Worm (Caenorhabditis elegans) whole organism, L3 larva: ENCODE measurements around the gene Y43F8B.18.

ENCODE experiments used
- ZK546.5 ChIP-seq: sonication (generic microtip); optimal IDR thresholded peaks from 2 replicates; lab custom pipeline; 2017; ENCODE audit warnings: missing biosample characterization, missing genetic modification characterization
- ama-1 ChIP-seq: fragments of 150-350 bp; optimal IDR thresholded peaks from 2 replicates; lab custom pipeline; 2018
- ceh-28 ChIP-seq: fragments of 150-350 bp; optimal IDR thresholded peaks from 2 replicates; lab custom pipeline; 2014; ENCODE audit warnings: missing biosample characterization, missing genetic modification reagents, missing genetic modification characterization
- ceh-82 ChIP-seq: fragments of 150-350 bp; optimal IDR thresholded peaks from 2 replicates; lab custom pipeline; 2014; ENCODE audit warnings: missing biosample characterization, missing genetic modification characterization
- ceh-9 ChIP-seq: sonication (generic microtip); optimal IDR thresholded peaks from 2 replicates; lab custom pipeline; 2018; ENCODE audit warnings: missing biosample characterization, missing genetic modification characterization
- daf-12 ChIP-seq: fragments of 150-350 bp; optimal IDR thresholded peaks from 2 replicates; lab custom pipeline; 2014; ENCODE audit warnings: missing biosample characterization, missing genetic modification reagents, missing genetic modification characterization
- elt-2 ChIP-seq: sonication (generic microtip); optimal IDR thresholded peaks from 2 replicates; lab custom pipeline; 2016; ENCODE audit warnings: missing genetic modification reagents, mild to moderate bottlenecking, missing genetic modification characterization, missing compliant biosample characterization
- eor-1 ChIP-seq, 2 experiments: fragments of 150-350 bp; optimal IDR thresholded peaks; 2 replicates each; lab custom pipeline; 2014 to 2018; ENCODE audit warnings: missing biosample characterization in 2 of 2, missing genetic modification characterization in 2 of 2
- fkh-2 ChIP-seq: fragments of 150-350 bp; optimal IDR thresholded peaks from 2 replicates; lab custom pipeline; 2014; ENCODE audit warnings: missing biosample characterization, missing genetic modification reagents, missing genetic modification characterization
- hmg-11 ChIP-seq: sonication (generic microtip); optimal IDR thresholded peaks from 2 replicates; lab custom pipeline; 2016; ENCODE audit warnings: missing genetic modification characterization, missing compliant biosample characterization
- jun-1 ChIP-seq: fragments of 150-350 bp; optimal IDR thresholded peaks from 2 replicates; lab custom pipeline; 2014; ENCODE audit warnings: missing biosample characterization, missing genetic modification reagents, missing genetic modification characterization
- lin-15B ChIP-seq: fragments of 150-350 bp; optimal IDR thresholded peaks from 2 replicates; lab custom pipeline; 2014; ENCODE audit warnings: missing biosample characterization, missing genetic modification characterization
- lin-39 ChIP-seq: fragments of 150-350 bp; optimal IDR thresholded peaks from 2 replicates; lab custom pipeline; 2018; ENCODE audit warnings: missing biosample characterization, missing genetic modification reagents, missing genetic modification characterization
- lsy-12 ChIP-seq: sonication (generic microtip); optimal IDR thresholded peaks from 2 replicates; lab custom pipeline; 2016; ENCODE audit warnings: mild to moderate bottlenecking, missing genetic modification characterization, missing compliant biosample characterization
- mdl-1 ChIP-seq: fragments of 150-350 bp; optimal IDR thresholded peaks from 2 replicates; lab custom pipeline; 2014; ENCODE audit warnings: missing biosample characterization, missing genetic modification characterization
- nfya-1 ChIP-seq: sonication (generic microtip); optimal IDR thresholded peaks from 2 replicates; lab custom pipeline; 2017; ENCODE audit warnings: missing genetic modification characterization, mild to moderate bottlenecking, missing compliant biosample characterization, antibody characterized with exemption, moderate library complexity; ENCODE audit not compliant: insufficient read depth
- nhr-12 ChIP-seq: fragments of 150-350 bp; optimal IDR thresholded peaks from 2 replicates; lab custom pipeline; 2014; ENCODE audit warnings: missing biosample characterization, missing genetic modification characterization
- nhr-23 ChIP-seq: fragments of 150-350 bp; optimal IDR thresholded peaks from 2 replicates; lab custom pipeline; 2014; ENCODE audit warnings: missing biosample characterization, missing genetic modification reagents, missing genetic modification characterization
- nhr-28 ChIP-seq: fragments of 150-350 bp; optimal IDR thresholded peaks from 2 replicates; lab custom pipeline; 2014; ENCODE audit warnings: missing biosample characterization, missing genetic modification characterization
- nhr-77 ChIP-seq: fragments of 150-350 bp; optimal IDR thresholded peaks from 2 replicates; lab custom pipeline; 2014; ENCODE audit warnings: missing biosample characterization, missing genetic modification characterization
- pha-4 ChIP-seq: fragments of 150-350 bp; optimal IDR thresholded peaks from 2 replicates; lab custom pipeline; 2014; ENCODE audit warnings: missing biosample characterization, missing genetic modification reagents, missing genetic modification characterization
- pqm-1 ChIP-seq: fragments of 150-350 bp; optimal IDR thresholded peaks from 2 replicates; lab custom pipeline; 2017; ENCODE audit warnings: missing biosample characterization, missing genetic modification characterization, inconsistent platforms
- sea-2 ChIP-seq: fragments of 150-350 bp; sonication (generic microtip); optimal IDR thresholded peaks from 4 replicates; lab custom pipeline; 2014; ENCODE audit warnings: missing biosample characterization, missing genetic modification reagents, missing genetic modification characterization
- skn-1 ChIP-seq: fragments of 150-350 bp; optimal IDR thresholded peaks from 2 replicates; lab custom pipeline; 2014; ENCODE audit warnings: missing biosample characterization, missing genetic modification characterization
- snpc-4 ChIP-seq: fragments of 150-350 bp; optimal IDR thresholded peaks from 2 replicates; lab custom pipeline; 2014; ENCODE audit warnings: missing biosample characterization, missing genetic modification characterization
- tbx-2 ChIP-seq: sonication (generic microtip); optimal IDR thresholded peaks from 2 replicates; lab custom pipeline; 2016; ENCODE audit warnings: mild to moderate bottlenecking, missing genetic modification characterization, missing compliant biosample characterization
- unc-39 ChIP-seq: sonication (generic microtip); optimal IDR thresholded peaks from 4 replicates; lab custom pipeline; 2017; ENCODE audit warnings: missing biosample characterization, missing genetic modification characterization
- zag-1 ChIP-seq: fragments of 150-350 bp; optimal IDR thresholded peaks from 2 replicates; lab custom pipeline; 2014; ENCODE audit warnings: missing biosample characterization, missing genetic modification characterization

The Y43F8B.18 gene

ce11 chrV:19485690-19486089 is at the start of gene Y43F8B.18:
Y43F8B.18 (plus strand) TSS chrV:19485990.
- TF ChIP-seq hmg-11 (tag; lab: Kevin White, UChicago) (no peak), lin-15B (no peak), tbx-2 (no peak), jun-1 (tag; lab: Kevin White, UChicago) (no peak), zag-1 (tag; lab: Kevin White, UChicago) (no peak), nhr-28 (tag; lab: Kevin White, UChicago) (no peak), ceh-82 (no peak), lin-39 (no peak), pha-4 (tag; lab: Kevin White, UChicago) (no peak), ama-1 (lab: Kevin White, UChicago) (no peak), mdl-1 (tag; lab: Kevin White, UChicago) (no peak), sea-2 (GFP tag; lab: Kevin White, UChicago) (no peak), unc-39 (no peak), nhr-77 (tag; lab: Kevin White, UChicago) (no peak), ceh-9 (tag; lab: Kevin White, UChicago) (no peak), daf-12 (tag; lab: Kevin White, UChicago) (no peak), nhr-23 (tag; lab: Kevin White, UChicago) (no peak)

ce11 chrV:19436307-19436706 is 49.5 kb upstream of the Y43F8B.18 start, which contains the start of gene C25F9.14:
C25F9.14 (plus strand) TSS chrV:19436484.
- TF ChIP-seq elt-2 (tag; lab: Kevin White, UChicago) (peak; percentile 49), lin-15B (no peak), fkh-2 (tag; lab: Kevin White, UChicago) (no peak)

ce11 chrV:19443599-19443998 is 42.2 kb upstream of the Y43F8B.18 start:
- TF ChIP-seq pha-4 (tag; lab: Kevin White, UChicago) (no peak), elt-2 (tag; lab: Kevin White, UChicago) (peak; percentile 30)

- TF ChIP-seq elt-2 (tag; lab: Kevin White, UChicago) (peak; percentile 67), pqm-1 (peak; percentile 24), sea-2 (GFP tag; lab: Kevin White, UChicago) (no peak), fkh-2 (tag; lab: Kevin White, UChicago) (no peak), nfya-1 (tag; lab: Kevin White, UChicago) (no peak)
These were observed 40.3 kb upstream of the Y43F8B.18 start, which contains the start of gene M04C3.1 for ce11 chrV:19445442-19445841. M04C3.1 (minus strand) TSS chrV:19445605.

- no peak for TF ChIP-seq pha-4 (tag; lab: Kevin White, UChicago)
- TF ChIP-seq, all 47 proteins: peak for 0
These were observed 37.0 kb upstream of the Y43F8B.18 start, which contains the start of gene M04C3.2 for ce11 chrV:19448805-19449204. M04C3.2 (minus strand) TSS chrV:19448905.

ce11 chrV:19449544-19449943 is 36.2 kb upstream of the Y43F8B.18 start, which contains the start of gene M04C3.5:
M04C3.5 (plus strand) TSS chrV:19449733.
- TF ChIP-seq elt-2 (tag; lab: Kevin White, UChicago) (peak; percentile 67), lin-15B (no peak), unc-39 (no peak), pha-4 (tag; lab: Kevin White, UChicago) (no peak), skn-1 (tag; lab: Kevin White, UChicago) (no peak), eor-1 (tag; optimal IDR thresholded peaks at IDR 0.05; lab: Kevin White, UChicago) (no peak), ceh-28 (no peak), pqm-1 (peak; percentile 14), lin-39 (no peak)

ce11 chrV:19455650-19456049 is 30.1 kb upstream of the Y43F8B.18 start, which contains the start of the genes Y43F8B.13 and Y43F8B.14:
Y43F8B.13 (plus strand) TSS chrV:19455950.
Y43F8B.14 (minus strand) TSS chrV:19455971.
- TF ChIP-seq ceh-28 = no peak
- TF ChIP-seq lsy-12 = no peak
- no peak for TF ChIP-seq nfya-1 (tag; lab: Kevin White, UChicago)
- TF ChIP-seq snpc-4 (tag; lab: Kevin White, UChicago) = no peak
- TF ChIP-seq elt-2 (tag; lab: Kevin White, UChicago) = peak; percentile 4
- TF ChIP-seq ZK546.5 (tag; lab: Kevin White, UChicago) = no peak
- no peak for TF ChIP-seq nhr-12 (tag; lab: Kevin White, UChicago)
